Worm (Caenorhabditis elegans): Measurements from ENCODE around the gene str-228.

str-228 gene

ce11 chrV:3549553-3549952 is 39.6 kb downstream of the str-228 start, which contains the start of gene sri-21:
TSS of gene sri-21 (plus strand) at chrV:3549853.
- TF ChIP-seq unc-55 (GFP tag; optimal IDR thresholded peaks at IDR 0.05) (no peak), che-1 (tag; optimal IDR thresholded peaks at IDR 0.05) (no peak), rnt-1 (tag; optimal IDR thresholded peaks at IDR 0.05) (no peak), ref-2 (tag; optimal IDR thresholded peaks at IDR 0.05) (no peak), pha-4 (tag; optimal IDR thresholded peaks at IDR 0.05) (no peak), T23F11.4 (GFP tag; optimal IDR thresholded peaks at IDR 0.05) (no peak), mec-3 (tag; optimal IDR thresholded peaks at IDR 0.05; ENCODE audit: borderline replicate concordance) (no peak), ttx-3 (tag; optimal IDR thresholded peaks at IDR 0.05) (no peak), elt-2 (tag; optimal IDR thresholded peaks at IDR 0.05) (no peak), unc-42 (tag; optimal IDR thresholded peaks at IDR 0.05) (no peak), dmd-4 (tag; optimal IDR thresholded peaks at IDR 0.05; ENCODE audit: borderline replicate concordance) (no peak)

ce11 chrV:3551765-3552164 is 41.8 kb downstream of the str-228 start, which contains the start of gene grl-28:
TSS of gene grl-28 (minus strand) at chrV:3551865.
- TF ChIP-seq odd-2 (tag; optimal IDR thresholded peaks at IDR 0.05) (no peak), hlh-15 (tag; optimal IDR thresholded peaks at IDR 0.05) (no peak)

- no peak for TF ChIP-seq hlh-8 (tag; optimal IDR thresholded peaks at IDR 0.05)
- no peak for TF ChIP-seq nfya-1 (tag; optimal IDR thresholded peaks at IDR 0.05)
- no peak for TF ChIP-seq C38D4.7 (GFP tag; optimal IDR thresholded peaks at IDR 0.05)
- peak; percentile 86 for TF ChIP-seq elt-2 (tag; optimal IDR thresholded peaks at IDR 0.05)
These were observed 42.9 kb downstream of the str-228 start, which contains the start of gene T24A6.20 for ce11 chrV:3552740-3553469. TSS of gene T24A6.20 (plus strand) at chrV:3553134.

- TF ChIP-seq C08G9.2 (tag; optimal IDR thresholded peaks at IDR 0.05), result no peak
- TF ChIP-seq npax-4 (tag; optimal IDR thresholded peaks at IDR 0.05), result no peak
- no peak for TF ChIP-seq madf-2 (tag; optimal IDR thresholded peaks at IDR 0.05)
- TF ChIP-seq sdc-2 (tag; optimal IDR thresholded peaks at IDR 0.05), result no peak
- no peak for TF ChIP-seq pros-1 (tag; optimal IDR thresholded peaks at IDR 0.05)
- no peak for TF ChIP-seq sox-2 (GFP tag; IDR thresholded peaks at IDR 0.05)
- TF ChIP-seq ttx-3 (tag; optimal IDR thresholded peaks at IDR 0.05), result no peak
- no peak for TF ChIP-seq fkh-10 (GFP tag; optimal IDR thresholded peaks at IDR 0.05)
- no peak for TF ChIP-seq zip-5 (tag; optimal IDR thresholded peaks at IDR 0.05)
- no peak for TF ChIP-seq rnt-1 (tag; optimal IDR thresholded peaks at IDR 0.05)
- no peak for TF ChIP-seq odd-2 (tag; optimal IDR thresholded peaks at IDR 0.05)
These were observed 44.9 kb downstream of the str-228 start, which contains the start of gene grl-29 for ce11 chrV:3554869-3555268. TSS of gene grl-29 (minus strand) at chrV:3555236.

- TF ChIP-seq elt-2 (tag; optimal IDR thresholded peaks at IDR 0.05), result no peak
These were observed 46.0 kb downstream of the str-228 start, which contains the start of gene grl-30 for ce11 chrV:3555986-3556385. TSS of gene grl-30 (plus strand) at chrV:3556286.

- TF ChIP-seq K09A11.1 (tag; optimal IDR thresholded peaks at IDR 0.05; ENCODE audit: insufficient read depth), result no peak
- TF ChIP-seq fkh-10 (GFP tag; optimal IDR thresholded peaks at IDR 0.05), result no peak
- TF ChIP-seq ets-4 (tag; optimal IDR thresholded peaks at IDR 0.05), result no peak
- TF ChIP-seq hlh-6 (tag; optimal IDR thresholded peaks at IDR 0.05), result no peak
- TF ChIP-seq dve-1 (tag; optimal IDR thresholded peaks at IDR 0.05), result no peak
- TF ChIP-seq lim-6 (tag; optimal IDR thresholded peaks at IDR 0.05), result no peak
These were observed 47.4 kb downstream of the str-228 start, which contains the start of gene grl-31 for ce11 chrV:3557422-3557821. TSS of gene grl-31 (minus strand) at chrV:3557778.

All from whole organism, late embryonic.